Worm (Caenorhabditis elegans): Measurements from ENCODE around the gene K04C2.2.
A peak's percentile ranks its signal among the peaks of the same experiment; 100 is the strongest.

The K04C2.2 gene

ce11 chrIII:6906409-6906808, 16.8 kb downstream of the K04C2.2 start, which contains the start of gene T07E3.2:
TSS of gene T07E3.2 (plus strand) at chrIII:6906709.
- no peak for TF ChIP-seq W03F9.2 (tag; optimal IDR thresholded peaks at IDR 0.05)

- no peak for TF ChIP-seq dao-5 (tag; optimal IDR thresholded peaks at IDR 0.05)
- TF ChIP-seq him-1 (tag; optimal IDR thresholded peaks at IDR 0.05) = no peak
- no peak for TF ChIP-seq W03F9.2 (tag; optimal IDR thresholded peaks at IDR 0.05)
Measured at ce11 chrIII:6912381-6912780, 22.8 kb downstream of the K04C2.2 start, which contains the start of gene pdf-1. TSS of gene pdf-1 (minus strand) at chrIII:6912481.

- TF ChIP-seq W03F9.2 (tag; optimal IDR thresholded peaks at IDR 0.05) = no peak
- TF ChIP-seq him-1 (tag; optimal IDR thresholded peaks at IDR 0.05) = no peak
- no peak for TF ChIP-seq dao-5 (tag; optimal IDR thresholded peaks at IDR 0.05)
Measured at ce11 chrIII:6914840-6915239, 25.3 kb downstream of the K04C2.2 start.

- no peak for TF ChIP-seq W03F9.2 (tag; optimal IDR thresholded peaks at IDR 0.05)
- no peak for TF ChIP-seq him-1 (tag; optimal IDR thresholded peaks at IDR 0.05)
- no peak for TF ChIP-seq dao-5 (tag; optimal IDR thresholded peaks at IDR 0.05)
Measured at ce11 chrIII:6928725-6929124, 39.2 kb downstream of the K04C2.2 start, which contains the start of gene flap-1. TSS of gene flap-1 (minus strand) at chrIII:6928825.

ce11 chrIII:6929558-6930167, 40.1 kb downstream of the K04C2.2 start, which contains the start of gene inf-1:
TSS of gene inf-1 (plus strand) at chrIII:6930134.
- TF ChIP-seq W03F9.2 (tag; optimal IDR thresholded peaks at IDR 0.05) (peak; percentile 77), dao-5 (tag; optimal IDR thresholded peaks at IDR 0.05) (no peak), him-1 (tag; optimal IDR thresholded peaks at IDR 0.05) (no peak)

ce11 chrIII:6931896-6932295, 42.3 kb downstream of the K04C2.2 start, which contains the start of gene byn-1:
TSS of gene byn-1 (plus strand) at chrIII:6932001.
- TF ChIP-seq W03F9.2 (tag; optimal IDR thresholded peaks at IDR 0.05) (no peak), him-1 (tag; optimal IDR thresholded peaks at IDR 0.05) (no peak), dao-5 (tag; optimal IDR thresholded peaks at IDR 0.05) (no peak)

- TF ChIP-seq him-1 (tag; optimal IDR thresholded peaks at IDR 0.05) (no peak), dao-5 (tag; optimal IDR thresholded peaks at IDR 0.05) (no peak), W03F9.2 (tag; optimal IDR thresholded peaks at IDR 0.05) (no peak)
Measured at ce11 chrIII:6935269-6936017, 45.9 kb downstream of the K04C2.2 start, which contains the start of the genes F57B9.8 and coq-2. TSS of gene F57B9.8 (minus strand) at chrIII:6935319. TSS of gene coq-2 (plus strand) at chrIII:6935967.

ce11 chrIII:6939523-6939922, 49.9 kb downstream of the K04C2.2 start, which contains the start of gene F57B9.3:
TSS of gene F57B9.3 (plus strand) at chrIII:6939823.
- TF ChIP-seq dao-5 (tag; optimal IDR thresholded peaks at IDR 0.05) = no peak
- no peak for TF ChIP-seq W03F9.2 (tag; optimal IDR thresholded peaks at IDR 0.05)
- TF ChIP-seq him-1 (tag; optimal IDR thresholded peaks at IDR 0.05) = no peak
